Fruit fly (Drosophila melanogaster): ENCODE results near the gene CG1137.

Gene CG1137

dm6 chr3R:6560251-6560650 lies at the start of gene CG1137:
CG1137 (minus strand) TSS chr3R:6560351.
- TF ChIP-seq CG6808 (GFP tag; optimal IDR thresholded peaks at IDR 0.05), result no peak
- no peak for TF ChIP-seq CG31627 (GFP tag; optimal IDR thresholded peaks at IDR 0.05)
- no peak for TF ChIP-seq eg (GFP tag; IDR thresholded peaks at IDR 0.05)
- no peak for TF ChIP-seq CG3032 (tag; optimal IDR thresholded peaks at IDR 0.05)

dm6 chr3R:6608814-6609213 lies 48.7 kb upstream of the CG1137 start, which contains the start of gene glob2:
glob2 (minus strand) TSS chr3R:6608914.
- no peak for TF ChIP-seq Sox14 (GFP tag; optimal IDR thresholded peaks at IDR 0.05)
- no peak for TF ChIP-seq dsx (GFP tag; optimal IDR thresholded peaks at IDR 0.05; ENCODE audit: poor library complexity, severe bottlenecking)
- no peak for TF ChIP-seq acj6 (GFP tag; optimal IDR thresholded peaks at IDR 0.05)
- TF ChIP-seq CG32006 (GFP tag; optimal IDR thresholded peaks at IDR 0.05), result no peak
- TF ChIP-seq salr (GFP tag; optimal IDR thresholded peaks at IDR 0.05), result no peak
- TF ChIP-seq fkh (GFP tag; optimal IDR thresholded peaks at IDR 0.05), result no peak
- TF ChIP-seq fd59A (GFP tag; optimal IDR thresholded peaks at IDR 0.05), result no peak
- no peak for TF ChIP-seq CG7368 (GFP tag; optimal IDR thresholded peaks at IDR 0.05)
- TF ChIP-seq cyc (GFP tag; optimal IDR thresholded peaks at IDR 0.05), result no peak
- no peak for TF ChIP-seq CG6163 (GFP tag; IDR thresholded peaks at IDR 0.05)
- no peak for TF ChIP-seq Smox (GFP tag; optimal IDR thresholded peaks at IDR 0.05)
- no peak for TF ChIP-seq CG16779 (tag; optimal IDR thresholded peaks at IDR 0.05)
- TF ChIP-seq ss (GFP tag; optimal IDR thresholded peaks at IDR 0.05), result no peak
- TF ChIP-seq pdm3 (GFP tag; optimal IDR thresholded peaks at IDR 0.05), result no peak
- no peak for TF ChIP-seq eg (GFP tag; IDR thresholded peaks at IDR 0.05)
- TF ChIP-seq Sox15 (GFP tag; optimal IDR thresholded peaks at IDR 0.05), result no peak
- TF ChIP-seq CG6808 (GFP tag; optimal IDR thresholded peaks at IDR 0.05), result no peak
- no peak for TF ChIP-seq OdsH (GFP tag; optimal IDR thresholded peaks at IDR 0.05)

- no peak for TF ChIP-seq Blimp-1 (GFP tag; optimal IDR thresholded peaks at IDR 0.05)
- no peak for TF ChIP-seq fkh (GFP tag; optimal IDR thresholded peaks at IDR 0.05)
- TF ChIP-seq CG6808 (GFP tag; optimal IDR thresholded peaks at IDR 0.05), result no peak
- TF ChIP-seq Eip78C (GFP tag), result no peak
- TF ChIP-seq CG32006 (GFP tag; optimal IDR thresholded peaks at IDR 0.05), result no peak
- no peak for TF ChIP-seq svp (GFP tag)
- TF ChIP-seq achi (GFP tag; optimal IDR thresholded peaks at IDR 0.05), result no peak
- TF ChIP-seq Sox15 (GFP tag; optimal IDR thresholded peaks at IDR 0.05), result no peak
- no peak for TF ChIP-seq Ets96B (tag; optimal IDR thresholded peaks at IDR 0.05)
- TF ChIP-seq OdsH (GFP tag; optimal IDR thresholded peaks at IDR 0.05), result no peak
- no peak for TF ChIP-seq CG8119 (GFP tag; IDR thresholded peaks at IDR 0.05)
Measured at dm6 chr3R:6605142-6605541, 45.0 kb upstream of the CG1137 start.

- no peak for TF ChIP-seq lz (GFP tag; optimal IDR thresholded peaks at IDR 0.05)
- no peak for TF ChIP-seq OdsH (GFP tag; optimal IDR thresholded peaks at IDR 0.05)
- TF ChIP-seq CG6792 (GFP tag; optimal IDR thresholded peaks at IDR 0.05), result no peak
- TF ChIP-seq CG11762 (GFP tag; optimal IDR thresholded peaks at IDR 0.05; ENCODE audit: insufficient read depth), result no peak
- TF ChIP-seq spab (GFP tag; optimal IDR thresholded peaks at IDR 0.05), result no peak
- no peak for TF ChIP-seq CG6808 (GFP tag; optimal IDR thresholded peaks at IDR 0.05)
- no peak for TF ChIP-seq Lpt (GFP tag; optimal IDR thresholded peaks at IDR 0.05)
- no peak for TF ChIP-seq Met (GFP tag; optimal IDR thresholded peaks at IDR 0.05)
- TF ChIP-seq CG10669 (GFP tag; optimal IDR thresholded peaks at IDR 0.05), result no peak
- TF ChIP-seq CG6854 (GFP tag; optimal IDR thresholded peaks at IDR 0.05), result no peak
Measured at dm6 chr3R:6600942-6601341, 40.8 kb upstream of the CG1137 start, which contains the start of gene CG31482. CG31482 (plus strand) TSS chr3R:6601242.

dm6 chr3R:6597922-6598321 lies 37.8 kb upstream of the CG1137 start, which contains the start of gene CG1138:
CG1138 (minus strand) TSS chr3R:6598022.
- TF ChIP-seq svp (GFP tag) (no peak), Smox (GFP tag; optimal IDR thresholded peaks at IDR 0.05) (no peak), CG34406 (GFP tag; optimal IDR thresholded peaks at IDR 0.05) (no peak), CG8632 (GFP tag; optimal IDR thresholded peaks at IDR 0.05) (no peak), CG3919 (GFP tag; optimal IDR thresholded peaks at IDR 0.05) (no peak)
